Fruit fly (Drosophila melanogaster) whole organism, embryonic: Measurements from ENCODE around the gene CG3123.
A peak's percentile ranks its signal among the peaks of the same experiment; 100 is the strongest.

Experiments
- ATbp ChIP-seq: fragments of 200-800 bp; sonication (Bioruptor generic); optimal IDR thresholded peaks from 2 replicates; lab custom pipeline; 2017; ENCODE audit warnings: missing biosample characterization, mild to moderate bottlenecking, missing genetic modification characterization, missing genetic modification reagents
- BEAF-32 ChIP-seq: fragments of 200-800 bp; sonication (Bioruptor generic); optimal IDR thresholded peaks from 3 replicates; lab custom pipeline; 2017; ENCODE audit warnings: missing biosample characterization, missing genetic modification characterization, mild to moderate bottlenecking, moderate library complexity, missing genetic modification reagents
- Blimp-1 ChIP-seq: fragments of 200-800 bp; sonication (Bioruptor generic); optimal IDR thresholded peaks from 3 replicates; lab custom pipeline; 2018; ENCODE audit warnings: missing biosample characterization, missing genetic modification characterization, mild to moderate bottlenecking, moderate library complexity, missing genetic modification reagents
- CG10366 ChIP-seq: fragments of 200-800 bp; sonication (Bioruptor generic); IDR thresholded peaks from 2 replicates; pipeline ENCODE4 v1.3.6; 2022; ENCODE audit warnings: missing biosample characterization, missing genetic modification characterization
- CG11247 ChIP-seq: fragments of 200-800 bp; sonication (Bioruptor generic); IDR thresholded peaks from 2 replicates; pipeline ENCODE4 v1.3.6; 2022; ENCODE audit warnings: missing biosample characterization, missing genetic modification characterization
- CG11398 ChIP-seq: fragments of 200-800 bp; sonication (Bioruptor generic); optimal IDR thresholded peaks from 2 replicates; lab custom pipeline; 2016; ENCODE audit warnings: missing biosample characterization, missing genetic modification characterization
- CG12769 ChIP-seq: fragments of 200-800 bp; sonication (Bioruptor generic); optimal IDR thresholded peaks from 2 replicates; lab custom pipeline; 2019; ENCODE audit warnings: missing biosample characterization, mild to moderate bottlenecking, missing genetic modification characterization, moderate library complexity
- CG14014 ChIP-seq: fragments of 200-800 bp; sonication (Bioruptor generic); IDR thresholded peaks from 2 replicates; pipeline ENCODE4 v1.3.6; 2022; ENCODE audit warnings: missing biosample characterization, missing genetic modification characterization
- CG17328 ChIP-seq: fragments of 200-800 bp; sonication (Bioruptor generic); IDR thresholded peaks from 2 replicates; pipeline ENCODE4 v1.3.6; 2022; ENCODE audit warnings: missing biosample characterization, missing genetic modification characterization
- CG17361 ChIP-seq: fragments of 200-800 bp; sonication (Bioruptor generic); IDR thresholded peaks from 3 replicates; pipeline ENCODE4 v1.3.6; 2022; ENCODE audit warnings: missing biosample characterization, missing genetic modification characterization
- CG2199 ChIP-seq: fragments of 200-800 bp; sonication (Bioruptor generic); IDR thresholded peaks from 3 replicates; pipeline ENCODE4 v1.3.6; 2022; ENCODE audit warnings: missing biosample characterization, missing genetic modification characterization
- CG5245 ChIP-seq: fragments of 200-800 bp; sonication (Bioruptor generic); optimal IDR thresholded peaks from 3 replicates; lab custom pipeline; 2016; ENCODE audit warnings: missing biosample characterization, missing genetic modification characterization
- CG6791 ChIP-seq: fragments of 200-800 bp; sonication (Bioruptor generic); IDR thresholded peaks from 3 replicates; pipeline ENCODE4 v1.3.6; 2022; ENCODE audit warnings: missing biosample characterization, missing genetic modification characterization; ENCODE audit not compliant: partially characterized antibody
- CG6854 ChIP-seq: fragments of 200-800 bp; sonication (Bioruptor generic); optimal IDR thresholded peaks from 3 replicates; lab custom pipeline; 2017; ENCODE audit warnings: missing biosample characterization, mild to moderate bottlenecking, missing genetic modification characterization
- CG7839 ChIP-seq: fragments of 200-800 bp; sonication (Bioruptor generic); optimal IDR thresholded peaks from 3 replicates; lab custom pipeline; 2018; ENCODE audit warnings: missing biosample characterization, mild to moderate bottlenecking, missing genetic modification characterization, moderate library complexity
- CG7928 ChIP-seq: fragments of 200-800 bp; sonication (Bioruptor generic); optimal IDR thresholded peaks from 2 replicates; lab custom pipeline; 2017; ENCODE audit warnings: missing biosample characterization, mild to moderate bottlenecking, missing genetic modification characterization
- Camta ChIP-seq: fragments of 200-800 bp; sonication (Bioruptor generic); optimal IDR thresholded peaks from 2 replicates; lab custom pipeline; 2016; ENCODE audit warnings: missing biosample characterization, missing genetic modification characterization
- D19A ChIP-seq: fragments of 200-800 bp; optimal IDR thresholded peaks from 3 replicates; lab custom pipeline; 2019; ENCODE audit warnings: missing biosample characterization, mild to moderate bottlenecking, missing genetic modification characterization, moderate library complexity
- Dad ChIP-seq: fragments of 200-800 bp; sonication (Bioruptor generic); optimal IDR thresholded peaks from 3 replicates; lab custom pipeline; 2016; ENCODE audit warnings: missing biosample characterization, missing genetic modification characterization
- Deaf1 ChIP-seq: fragments of 200-800 bp; optimal IDR thresholded peaks from 3 replicates; lab custom pipeline; 2019; ENCODE audit warnings: missing biosample characterization, mild to moderate bottlenecking, missing genetic modification characterization, moderate library complexity
- Dll ChIP-seq: fragments of 200-800 bp; sonication (Bioruptor generic); IDR thresholded peaks from 4 replicates; pipeline ENCODE4 v1.3.6; 2022; ENCODE audit warnings: missing biosample characterization, missing genetic modification characterization; ENCODE audit not compliant: partially characterized antibody
- Doc3 ChIP-seq: fragments of 200-800 bp; sonication (Bioruptor generic); IDR thresholded peaks from 3 replicates; pipeline ENCODE4 v1.3.6; 2022; ENCODE audit warnings: missing biosample characterization, missing genetic modification characterization; ENCODE audit not compliant: partially characterized antibody
- Drgx ChIP-seq: fragments of 200-800 bp; sonication (Bioruptor generic); IDR thresholded peaks from 2 replicates; pipeline ENCODE4 v1.3.6; 2022; ENCODE audit warnings: missing biosample characterization, missing genetic modification characterization
- Eip74EF ChIP-seq, 2 experiments: fragments of 200-800 bp in 1 of 2; fragments of >200 bp in 1 of 2; sonication (Bioruptor generic) in 1 of 2; optimal IDR thresholded peaks; 2 replicates each; lab custom pipeline; 2017 to 2019; ENCODE audit warnings: missing biosample characterization in 2 of 2, missing genetic modification characterization in 2 of 2, mild to moderate bottlenecking in 1 of 2, moderate library complexity in 1 of 2
- HLH4C ChIP-seq: fragments of 200-800 bp; sonication (Bioruptor generic); IDR thresholded peaks from 3 replicates; pipeline ENCODE4 v1.3.6; 2022; ENCODE audit warnings: missing biosample characterization, missing genetic modification characterization; ENCODE audit not compliant: partially characterized antibody
- Nf-YA ChIP-seq: fragments of 200-800 bp; sonication (Bioruptor generic); IDR thresholded peaks from 2 replicates; pipeline ENCODE4 v1.3.6; 2022; ENCODE audit warnings: missing biosample characterization, missing genetic modification characterization
- Nf-YC ChIP-seq: fragments of 200-800 bp; optimal IDR thresholded peaks from 3 replicates; lab custom pipeline; 2019; ENCODE audit warnings: missing biosample characterization, mild to moderate bottlenecking, missing genetic modification characterization, moderate library complexity
- NfI ChIP-seq: fragments of 200-800 bp; sonication (Bioruptor generic); optimal IDR thresholded peaks from 3 replicates; lab custom pipeline; 2018; ENCODE audit warnings: missing biosample characterization, mild to moderate bottlenecking, missing genetic modification characterization, moderate library complexity
- Rfx ChIP-seq: fragments of 200-800 bp; sonication (Bioruptor generic); IDR thresholded peaks from 2 replicates; pipeline ENCODE4 v1.3.6; 2022; ENCODE audit warnings: missing biosample characterization, missing genetic modification characterization
- Scr ChIP-seq: fragments of 200-800 bp; sonication (Bioruptor generic); IDR thresholded peaks from 2 replicates; pipeline ENCODE4 v1.3.6; 2022; ENCODE audit warnings: missing biosample characterization, missing genetic modification characterization; ENCODE audit not compliant: partially characterized antibody
- Stat92E ChIP-seq, 3 experiments: fragments of >200 bp in 2 of 3; fragments of 200-800 bp in 1 of 3; sonication (Bioruptor generic) in 1 of 3; optimal IDR thresholded peaks; 2 replicates each; lab custom pipeline; 2017 to 2019; ENCODE audit warnings: missing biosample characterization in 3 of 3, missing genetic modification characterization in 3 of 3, mild to moderate bottlenecking in 1 of 3, moderate library complexity in 1 of 3
- Trl ChIP-seq, 3 experiments: fragments of >200 bp in 2 of 3; fragments of 200-800 bp in 1 of 3; sonication (Bioruptor generic) in 1 of 3; optimal IDR thresholded peaks; 2 replicates in 1 of 3; 3 replicates in 2 of 3; lab custom pipeline; 2016 to 2017; ENCODE audit warnings: missing biosample characterization in 1 of 3, missing genetic modification characterization in 1 of 3
- ash1 ChIP-seq: fragments of 200-800 bp; sonication (Bioruptor generic); optimal IDR thresholded peaks from 2 replicates; lab custom pipeline; 2018; ENCODE audit warnings: missing biosample characterization, mild to moderate bottlenecking, missing genetic modification characterization
- bbx ChIP-seq: fragments of 200-800 bp; sonication (Bioruptor generic); IDR thresholded peaks from 2 replicates; pipeline ENCODE4 v1.3.6; 2022; ENCODE audit warnings: missing biosample characterization, missing genetic modification characterization; ENCODE audit not compliant: partially characterized antibody
- chinmo ChIP-seq: fragments of 200-800 bp; sonication (Bioruptor generic); IDR thresholded peaks from 4 replicates; pipeline ENCODE4 v1.3.6; 2022; ENCODE audit warnings: missing biosample characterization, missing genetic modification characterization; ENCODE audit not compliant: partially characterized antibody
- cwo ChIP-seq: fragments of 200-800 bp; sonication (Bioruptor generic); optimal IDR thresholded peaks from 3 replicates; lab custom pipeline; 2017; ENCODE audit warnings: missing biosample characterization, missing genetic modification characterization, mild to moderate bottlenecking, moderate library complexity, missing genetic modification reagents
- dati ChIP-seq: fragments of 200-800 bp; sonication (Bioruptor generic); IDR thresholded peaks from 2 replicates; pipeline ENCODE4 v1.3.6; 2022; ENCODE audit warnings: missing biosample characterization, missing genetic modification characterization
- fd64A ChIP-seq: fragments of 200-800 bp; sonication (Bioruptor generic); optimal IDR thresholded peaks from 3 replicates; lab custom pipeline; 2018; ENCODE audit warnings: missing biosample characterization, mild to moderate bottlenecking, missing genetic modification characterization
- gcm ChIP-seq: fragments of 200-800 bp; sonication (Bioruptor generic); optimal IDR thresholded peaks from 2 replicates; lab custom pipeline; 2019; ENCODE audit warnings: missing biosample characterization, mild to moderate bottlenecking, missing genetic modification characterization, moderate library complexity
- gsb ChIP-seq: fragments of 200-800 bp; sonication (Bioruptor generic); IDR thresholded peaks from 2 replicates; pipeline ENCODE4 v1.3.6; 2022; ENCODE audit warnings: missing biosample characterization, missing genetic modification characterization
- mirr ChIP-seq: fragments of 200-800 bp; sonication (Bioruptor generic); optimal IDR thresholded peaks from 3 replicates; lab custom pipeline; 2018; ENCODE audit warnings: missing biosample characterization, mild to moderate bottlenecking, missing genetic modification characterization
- otp ChIP-seq: fragments of 200-800 bp; sonication (Bioruptor generic); IDR thresholded peaks from 3 replicates; pipeline ENCODE4, ENCODE4 v1.3.6; 2022; ENCODE audit warnings: missing biosample characterization, missing genetic modification characterization
- pho ChIP-seq: fragments of 200-800 bp; sonication (Bioruptor generic); optimal IDR thresholded peaks from 2 replicates; lab custom pipeline; 2016; ENCODE audit warnings: missing biosample characterization, missing genetic modification characterization
- sens ChIP-seq: fragments of 200-800 bp; sonication (Bioruptor generic); peaks from one replicate; lab custom pipeline; 2016; ENCODE audit warnings: missing biosample characterization, missing genetic modification characterization
- shn ChIP-seq: fragments of 200-800 bp; sonication (Bioruptor generic); optimal IDR thresholded peaks from 3 replicates; lab custom pipeline; 2016; ENCODE audit warnings: missing biosample characterization, missing genetic modification characterization
- unc-4 ChIP-seq: fragments of 200-800 bp; sonication (Bioruptor generic); IDR thresholded peaks from 2 replicates; pipeline ENCODE4 v1.3.6; 2022; ENCODE audit warnings: missing biosample characterization, missing genetic modification characterization; ENCODE audit not compliant: partially characterized antibody

The CG3123 gene

dm6 chr2L:2862621-2862962 lies 37.3 kb upstream of the CG3123 start:
- TF ChIP-seq Dll (GFP tag; lab: Robert Waterston, UW) = 0 out of 4 replicates have a peak, but pooled peaks have one; percentile 9
- TF ChIP-seq ATbp (GFP tag; lab: Kevin White, UChicago) = no peak
- no peak for TF ChIP-seq CG6854
- TF ChIP-seq unc-4 (GFP tag; lab: Robert Waterston, UW) = peak; percentile 12; the same call in 1 of the 2 replicates
- TF ChIP-seq otp (GFP tag; lab: Robert Waterston, UW) = peak; percentile 1; the same call in 1 of the 3 replicates
- TF ChIP-seq shn = no peak
- TF ChIP-seq CG7928 = no peak
- TF ChIP-seq gcm (GFP tag; lab: Kevin White, UChicago) = no peak
- 0 out of 3 replicates have a peak, but pooled peaks have one; percentile 36 for TF ChIP-seq CG2199 (GFP tag; lab: Robert Waterston, UW)
- TF ChIP-seq bbx (GFP tag; lab: Robert Waterston, UW) = no peak
- peak; percentile 5 for TF ChIP-seq CG11398 (GFP tag; lab: Kevin White, UChicago)
- no peak for TF ChIP-seq dati (GFP tag; lab: Robert Waterston, UW)
- TF ChIP-seq Blimp-1 (GFP tag; lab: Kevin White, UChicago) = peak; percentile 90
- TF ChIP-seq sens = peak; percentile 68

dm6 chr2L:2861885-2862620 lies 36.7 kb upstream of the CG3123 start:
- TF ChIP-seq Stat92E (GFP tag; optimal IDR thresholded peaks at IDR 0.05; lab: Kevin White, UChicago) (peak in 1 of 3 experiments; percentile 47), Rfx (GFP tag; lab: Robert Waterston, UW) (0 out of 2 replicates have a peak, but pooled peaks have one; percentile 8), Camta (GFP tag; lab: Kevin White, UChicago) (peak; percentile 8), Dad (GFP tag; lab: Kevin White, UChicago) (no peak), fd64A (peak; percentile 49), CG6791 (peak; percentile 68; the same call in 2 of the 3 replicates), pho (GFP tag; lab: Kevin White, UChicago) (peak; percentile 10), gsb (GFP tag; lab: Robert Waterston, UW) (0 out of 2 replicates have a peak, but pooled peaks have one; percentile 31), D19A (tag; lab: Kevin White, UChicago) (peak; percentile 38), CG11247 (GFP tag; lab: Robert Waterston, UW) (no peak), Scr (GFP tag; lab: Robert Waterston, UW) (no peak), chinmo (GFP tag; lab: Robert Waterston, UW) (peak; percentile 98), Nf-YA (GFP tag; lab: Robert Waterston, UW) (no peak), HLH4C (GFP tag; lab: Robert Waterston, UW) (peak; percentile 31; the same call in 1 of the 3 replicates), CG17361 (GFP tag; lab: Robert Waterston, UW) (0 out of 3 replicates have a peak, but pooled peaks have one; percentile 28), NfI (GFP tag; lab: Kevin White, UChicago) (peak; percentile 1), CG7839 (tag; lab: Kevin White, UChicago) (peak; percentile 15), cwo (GFP tag; lab: Kevin White, UChicago) (peak; percentile 50), BEAF-32 (GFP tag; lab: Kevin White, UChicago) (no peak), CG10366 (GFP tag; lab: Robert Waterston, UW) (no peak), Drgx (GFP tag; lab: Robert Waterston, UW) (peak; percentile 54), CG12769 (tag; lab: Kevin White, UChicago) (peak; percentile 2), ash1 (GFP tag; lab: Kevin White, UChicago) (no peak), Trl (optimal IDR thresholded peaks at IDR 0.05; lab: Kevin White, UChicago) (peak; percentile 67), Trl (GFP tag; optimal IDR thresholded peaks at IDR 0.05; lab: Kevin White, UChicago) (peak; percentile 14), Nf-YC (tag; lab: Kevin White, UChicago) (peak; percentile 15), CG5245 (GFP tag; lab: Kevin White, UChicago) (no peak), CG17328 (peak; percentile 99), Doc3 (GFP tag; lab: Robert Waterston, UW) (0 out of 3 replicates have a peak, but pooled peaks have one; percentile 35), Deaf1 (tag; lab: Kevin White, UChicago) (peak; percentile 76), mirr (peak; percentile 13), Eip74EF (GFP tag; optimal IDR thresholded peaks at IDR 0.05; lab: Kevin White, UChicago) (peak in 1 of 2 experiments; percentile 12), CG14014 (GFP tag; lab: Robert Waterston, UW) (0 out of 2 replicates have a peak, but pooled peaks have one; percentile 6)
